Fruit fly (Drosophila melanogaster): ENCODE data around the gene Had1.

The Had1 gene

DNA sequence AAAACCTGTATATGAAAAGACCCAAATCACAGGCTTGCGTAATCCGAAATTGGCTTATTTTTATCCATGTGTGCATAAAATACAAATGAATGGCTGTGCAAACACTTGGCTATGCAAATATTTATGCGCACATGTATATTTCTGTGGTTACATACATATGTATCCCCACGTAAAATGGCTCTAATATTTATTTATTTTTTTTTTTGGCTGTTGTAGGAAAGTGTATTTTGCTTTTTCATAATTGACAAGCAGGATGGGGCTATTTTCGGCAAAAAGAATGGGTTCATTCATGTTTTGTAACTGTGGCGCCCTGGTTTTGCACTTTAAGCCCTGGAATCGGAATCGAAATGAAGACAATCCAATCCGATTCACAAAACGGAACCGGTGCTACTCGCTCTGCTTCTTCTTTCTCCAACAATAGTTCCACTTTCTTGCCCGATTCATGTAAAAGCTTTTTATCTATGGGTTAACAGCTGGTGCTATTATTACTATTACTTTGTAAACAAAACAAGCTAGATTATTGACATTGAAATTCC, 26.7 kb upstream of the Had1 start:
- TF ChIP-seq dati (GFP tag; IDR thresholded peaks at IDR 0.05): no peak
- TF ChIP-seq bcd (GFP tag; optimal IDR thresholded peaks at IDR 0.05): peak; percentile 75
- peak; percentile 77 for TF ChIP-seq chn (GFP tag; optimal IDR thresholded peaks at IDR 0.05)
- peak; percentile 70 for TF ChIP-seq bab2 (GFP tag; optimal IDR thresholded peaks at IDR 0.05)
- TF ChIP-seq CG31224 (GFP tag; IDR thresholded peaks at IDR 0.05): peak; percentile 61; the same call in 1 of the 2 replicates
- TF ChIP-seq Nf-YB (GFP tag; optimal IDR thresholded peaks at IDR 0.05): peak; percentile 59
- TF ChIP-seq Spps (tag; optimal IDR thresholded peaks at IDR 0.05): no peak
- TF ChIP-seq Deaf1 (tag; optimal IDR thresholded peaks at IDR 0.05): no peak
- peak; percentile 79 for TF ChIP-seq CG6689 (GFP tag; IDR thresholded peaks at IDR 0.05)
- TF ChIP-seq Rfx (GFP tag; IDR thresholded peaks at IDR 0.05): peak; percentile 85
- no peak for TF ChIP-seq grn (GFP tag; optimal IDR thresholded peaks at IDR 0.05)
- peak; percentile 54; the same call in 1 of the 2 replicates for TF ChIP-seq Nf-YA (GFP tag; IDR thresholded peaks at IDR 0.05)
- no peak for TF ChIP-seq Gsc (GFP tag; IDR thresholded peaks at IDR 0.05)
- peak; percentile 55 for TF ChIP-seq CG11085 (GFP tag; IDR thresholded peaks at IDR 0.05)
- TF ChIP-seq CG9437 (GFP tag; optimal IDR thresholded peaks at IDR 0.05): peak; percentile 63
- peak; percentile 61 for TF ChIP-seq H2.0 (GFP tag; IDR thresholded peaks at IDR 0.05)
- TF ChIP-seq E2f2 (GFP tag; IDR thresholded peaks at IDR 0.05): peak; percentile 58
- no peak for TF ChIP-seq CG31388 (GFP tag; optimal IDR thresholded peaks at IDR 0.05)
- TF ChIP-seq ranshi (GFP tag; IDR thresholded peaks at IDR 0.05): peak; percentile 62; the same call in 1 of the 2 replicates
- TF ChIP-seq gem (tag; optimal IDR thresholded peaks at IDR 0.05): peak; percentile 71
- peak in 1 of 2 experiments; percentile 89 for TF ChIP-seq eve (GFP tag; optimal IDR thresholded peaks at IDR 0.05)
- TF ChIP-seq Sox102F (GFP tag; optimal IDR thresholded peaks at IDR 0.05): peak; percentile 77
- TF ChIP-seq CG12391 (tag; optimal IDR thresholded peaks at IDR 0.05): peak; percentile 68
- TF ChIP-seq Tbp (GFP tag; optimal IDR thresholded peaks at IDR 0.05): no peak
- no peak; the same call in none of the 2 replicates for TF ChIP-seq CG9215 (GFP tag; IDR thresholded peaks at IDR 0.05)
- peak; percentile 51; the same call in 1 of the 2 replicates for TF ChIP-seq CG1024 (GFP tag; IDR thresholded peaks at IDR 0.05)
- peak; percentile 53 for TF ChIP-seq HmgZ (tag; optimal IDR thresholded peaks at IDR 0.05)
- TF ChIP-seq org-1 (GFP tag; optimal IDR thresholded peaks at IDR 0.05): peak; percentile 54
- peak; percentile 63 for TF ChIP-seq CG1233 (GFP tag; optimal IDR thresholded peaks at IDR 0.05)
- TF ChIP-seq pros (GFP tag; optimal IDR thresholded peaks at IDR 0.05): peak; percentile 86
- TF ChIP-seq CG11093 (GFP tag; IDR thresholded peaks at IDR 0.05): peak; percentile 24; the same call in 1 of the 3 replicates
- peak; percentile 71 for TF ChIP-seq esg (GFP tag; conservative IDR thresholded peaks at IDR 0.05)
- peak in 1 of 2 experiments; percentile 75 for TF ChIP-seq insv (GFP tag; optimal IDR thresholded peaks at IDR 0.05)
- peak; percentile 11 for TF ChIP-seq CG3065 (GFP tag; optimal IDR thresholded peaks at IDR 0.05)
- peak; percentile 27 for TF ChIP-seq CG4617 (GFP tag; optimal IDR thresholded peaks at IDR 0.05; ENCODE audit: borderline replicate concordance)
- TF ChIP-seq CG12659 (GFP tag; optimal IDR thresholded peaks at IDR 0.05): peak; percentile 78
- peak; percentile 37 for TF ChIP-seq CG1792 (GFP tag; optimal IDR thresholded peaks at IDR 0.05)
- TF ChIP-seq onecut (GFP tag; IDR thresholded peaks at IDR 0.05): peak; percentile 58
- peak; percentile 31 for TF ChIP-seq trem (tag; optimal IDR thresholded peaks at IDR 0.05)
- peak; percentile 74 for TF ChIP-seq CG7839 (tag; optimal IDR thresholded peaks at IDR 0.05)
- TF ChIP-seq pum (GFP tag; optimal IDR thresholded peaks at IDR 0.05): peak; percentile 58
- TF ChIP-seq CG10462 (GFP tag; optimal IDR thresholded peaks at IDR 0.05): peak; percentile 21
- peak; percentile 37 for TF ChIP-seq Nf-YC (tag; optimal IDR thresholded peaks at IDR 0.05)
- TF ChIP-seq pan (optimal IDR thresholded peaks at IDR 0.05): no peak
- TF ChIP-seq pan (GFP tag; optimal IDR thresholded peaks at IDR 0.05 in 1 of 2, IDR thresholded peaks at IDR 0.05 in 1 of 2): peak in 1 of 2 experiments; percentile 83
- peak; percentile 56 for TF ChIP-seq CG10654 (GFP tag; optimal IDR thresholded peaks at IDR 0.05)
- TF ChIP-seq Dp (GFP tag; optimal IDR thresholded peaks at IDR 0.05): no peak
- TF ChIP-seq BEAF-32 (GFP tag; optimal IDR thresholded peaks at IDR 0.05): peak; percentile 6
- peak; percentile 22 for TF ChIP-seq NK7.1 (GFP tag; optimal IDR thresholded peaks at IDR 0.05)
- peak; percentile 13 for TF ChIP-seq CG12299 (tag; optimal IDR thresholded peaks at IDR 0.05)
- TF ChIP-seq CG4730 (GFP tag; IDR thresholded peaks at IDR 0.05): peak; percentile 59

Data from whole organism, embryonic.